Worm (Caenorhabditis elegans) whole organism, young adult: Measurements from ENCODE around the gene cdh-4.

Experiments used
- B0019.2 ChIP-seq: fragments of 200-800 bp; sonication (Bioruptor generic); conservative IDR thresholded peaks from 2 replicates; pipeline ENCODE4 v1.3.6; 2022; ENCODE audit warnings: missing genetic modification reagents, missing genetic modification characterization, missing compliant biosample characterization
- B0035.1 ChIP-seq: sonication (generic microtip); optimal IDR thresholded peaks from 2 replicates; lab custom pipeline; 2016; ENCODE audit warnings: missing genetic modification characterization, mild to moderate bottlenecking, missing compliant biosample characterization, missing genotype, missing genetic modification reagents
- B0336.3 ChIP-seq: fragments of 200-800 bp; sonication (Bioruptor generic); IDR thresholded peaks from 2 replicates; pipeline ENCODE4 v1.3.6; 2022; ENCODE audit warnings: missing genetic modification characterization, missing compliant biosample characterization
- D2030.7 ChIP-seq: fragments of 200-800 bp; sonication (Bioruptor generic); IDR thresholded peaks from 2 replicates; pipeline ENCODE4 v1.3.6; 2022; ENCODE audit warnings: missing genetic modification reagents, missing genetic modification characterization, missing compliant biosample characterization
- F10E7.11 ChIP-seq: sonication (generic microtip); optimal IDR thresholded peaks from 2 replicates; lab custom pipeline; 2017; ENCODE audit warnings: mild to moderate bottlenecking, missing genetic modification characterization, moderate library complexity, missing compliant biosample characterization
- F33H1.4 ChIP-seq: fragments of 200-800 bp; sonication (Bioruptor generic); IDR thresholded peaks from 2 replicates; pipeline ENCODE4 v1.3.6; 2022; ENCODE audit warnings: missing genetic modification reagents, missing genetic modification characterization, missing compliant biosample characterization
- F39B2.1 ChIP-seq: fragments of 200-800 bp; sonication (Bioruptor generic); IDR thresholded peaks from 2 replicates; pipeline ENCODE4 v1.3.6; 2022; ENCODE audit warnings: missing genetic modification reagents, missing genetic modification characterization, missing compliant biosample characterization
- F49E8.2 ChIP-seq: sonication (generic microtip); optimal IDR thresholded peaks from 3 replicates; lab custom pipeline; 2017; ENCODE audit warnings: missing genetic modification characterization, mild to moderate bottlenecking, missing compliant biosample characterization, antibody characterized with exemption, moderate library complexity; ENCODE audit not compliant: insufficient read depth
- K12H6.12 ChIP-seq: fragments of 200-800 bp; sonication (Bioruptor generic); optimal IDR thresholded peaks from 2 replicates; lab custom pipeline; 2018; ENCODE audit warnings: mild to moderate bottlenecking, missing genetic modification characterization, missing compliant biosample characterization
- T07F8.4 ChIP-seq: sonication (generic microtip); optimal IDR thresholded peaks from 2 replicates; lab custom pipeline; 2016; ENCODE audit warnings: mild to moderate bottlenecking, missing genetic modification characterization, moderate library complexity, missing compliant biosample characterization
- T26A5.8 ChIP-seq: sonication (generic microtip); optimal IDR thresholded peaks from 2 replicates; lab custom pipeline; 2016; ENCODE audit warnings: missing genetic modification characterization, missing compliant biosample characterization
- Y53G8AR.9 ChIP-seq: fragments of 200-800 bp; sonication (Bioruptor generic); conservative IDR thresholded peaks from 2 replicates; pipeline ENCODE4 v1.3.6; 2022; ENCODE audit warnings: missing genetic modification reagents, missing genetic modification characterization, missing compliant biosample characterization
- Y79H2A.3 ChIP-seq: fragments of 200-800 bp; sonication (Bioruptor generic); conservative IDR thresholded peaks from 2 replicates; pipeline ENCODE4 v1.3.6; 2022; ENCODE audit warnings: missing genetic modification reagents, missing genetic modification characterization, missing compliant biosample characterization
- aptf-2 ChIP-seq: fragments of 200-800 bp; sonication (Bioruptor generic); conservative IDR thresholded peaks from 2 replicates; pipeline ENCODE4 v1.3.6; 2022; ENCODE audit warnings: missing genetic modification reagents, missing genetic modification characterization, missing compliant biosample characterization
- aptf-3 ChIP-seq: fragments of 200-800 bp; sonication (Bioruptor generic); IDR thresholded peaks from 2 replicates; pipeline ENCODE4 v1.3.6; 2022; ENCODE audit warnings: missing genetic modification characterization, missing compliant biosample characterization
- atf-7 ChIP-seq: sonication (generic microtip); optimal IDR thresholded peaks from 2 replicates; lab custom pipeline; 2017; ENCODE audit warnings: mild to moderate bottlenecking, missing genetic modification characterization, missing compliant biosample characterization
- athp-1 ChIP-seq: sonication (generic microtip); optimal IDR thresholded peaks from 2 replicates; lab custom pipeline; 2017; ENCODE audit warnings: mild to moderate bottlenecking, missing genetic modification characterization, missing compliant biosample characterization
- attf-6 ChIP-seq: fragments of 200-800 bp; sonication (Bioruptor generic); IDR thresholded peaks from 2 replicates; pipeline ENCODE4 v1.3.6; 2022; ENCODE audit warnings: missing genetic modification reagents, missing genetic modification characterization, missing compliant biosample characterization
- bed-1 ChIP-seq: fragments of 200-800 bp; sonication (Bioruptor generic); IDR thresholded peaks from 2 replicates; pipeline ENCODE4 v1.3.6; 2022; ENCODE audit warnings: missing genetic modification reagents, missing genetic modification characterization, missing compliant biosample characterization
- ccch-3 ChIP-seq: fragments of 200-800 bp; sonication (Bioruptor generic); optimal IDR thresholded peaks from 2 replicates; lab custom pipeline; 2018; ENCODE audit warnings: mild to moderate bottlenecking, missing genetic modification characterization, missing compliant biosample characterization
- cebp-1 ChIP-seq, 2 experiments: fragments of 200-800 bp in 1 of 2; sonication (Bioruptor generic) in 1 of 2; sonication (generic microtip) in 1 of 2; IDR thresholded peaks in 1 of 2; optimal IDR thresholded peaks in 1 of 2; 2 replicates each; pipeline versions ENCODE4 v1.3.6 to Lab custom; 2017 to 2022; ENCODE audit warnings: missing compliant biosample characterization in 2 of 2, missing genetic modification characterization in 2 of 2, mild to moderate bottlenecking in 1 of 2, missing genetic modification reagents in 1 of 2, moderate library complexity in 1 of 2
- cebp-2 ChIP-seq: fragments of 200-800 bp; sonication (Bioruptor generic); IDR thresholded peaks from 2 replicates; pipeline ENCODE4 v1.3.6; 2022; ENCODE audit warnings: missing genetic modification characterization, missing compliant biosample characterization
- egl-44 ChIP-seq: fragments of 200-800 bp; sonication (Bioruptor generic); IDR thresholded peaks from 2 replicates; pipeline ENCODE4 v1.3.6; 2022; ENCODE audit warnings: missing genetic modification reagents, missing genetic modification characterization, missing compliant biosample characterization
- egrh-3 ChIP-seq: fragments of 200-800 bp; sonication (Bioruptor generic); IDR thresholded peaks from 2 replicates; pipeline ENCODE4 v1.3.6; 2022; ENCODE audit warnings: missing genetic modification reagents, missing genetic modification characterization, missing compliant biosample characterization
- hlh-26 ChIP-seq: fragments of 200-800 bp; sonication (Bioruptor generic); conservative IDR thresholded peaks from 2 replicates; pipeline ENCODE4 v1.3.6; 2022; ENCODE audit warnings: missing genetic modification reagents, missing genetic modification characterization, missing compliant biosample characterization
- hrde-1 ChIP-seq: sonication (generic microtip); optimal IDR thresholded peaks from 2 replicates; lab custom pipeline; 2016; ENCODE audit warnings: missing genetic modification characterization, mild to moderate bottlenecking, missing compliant biosample characterization, moderate library complexity, missing genotype, missing genetic modification reagents, borderline replicate concordance
- let-526 ChIP-seq: fragments of 200-800 bp; sonication (Bioruptor generic); IDR thresholded peaks from 2 replicates; pipeline ENCODE4 v1.3.6; 2022; ENCODE audit warnings: missing genetic modification reagents, missing genetic modification characterization, missing compliant biosample characterization
- let-607 ChIP-seq, 2 experiments: fragments of 200-800 bp in 1 of 2; sonication (Bioruptor generic) in 1 of 2; sonication (generic microtip) in 1 of 2; optimal IDR thresholded peaks; 2 replicates each; lab custom pipeline; 2016 to 2018; ENCODE audit warnings: mild to moderate bottlenecking in 2 of 2, missing compliant biosample characterization in 2 of 2, missing genetic modification characterization in 2 of 2, moderate library complexity in 2 of 2, missing genotype in 1 of 2
- lin-40 ChIP-seq: sonication (generic microtip); optimal IDR thresholded peaks from 2 replicates; lab custom pipeline; 2016; ENCODE audit warnings: missing genetic modification characterization, mild to moderate bottlenecking, missing compliant biosample characterization, missing genotype, missing genetic modification reagents
- lin-54 ChIP-seq: fragments of 200-800 bp; sonication (Bioruptor generic); optimal IDR thresholded peaks from 2 replicates; lab custom pipeline; 2018; ENCODE audit warnings: mild to moderate bottlenecking, missing genetic modification characterization, missing compliant biosample characterization
- mel-28 ChIP-seq: sonication (generic microtip); optimal IDR thresholded peaks from 2 replicates; lab custom pipeline; 2016; ENCODE audit warnings: borderline replicate concordance, mild to moderate bottlenecking, missing genetic modification characterization, missing compliant biosample characterization
- mes-4 ChIP-seq: sonication (generic microtip); optimal IDR thresholded peaks from 2 replicates; lab custom pipeline; 2016; ENCODE audit warnings: missing genotype, missing genetic modification characterization, missing compliant biosample characterization
- nhr-80 ChIP-seq: sonication (generic microtip); optimal IDR thresholded peaks from 2 replicates; lab custom pipeline; 2016; ENCODE audit warnings: missing genetic modification characterization, missing compliant biosample characterization
- nhr-90 ChIP-seq: sonication (generic microtip); optimal IDR thresholded peaks from 2 replicates; lab custom pipeline; 2016; ENCODE audit warnings: missing genotype, mild to moderate bottlenecking, missing genetic modification characterization, missing compliant biosample characterization
- rec-8 ChIP-seq, 2 experiments: sonication (generic microtip); optimal IDR thresholded peaks; 2 replicates each; lab custom pipeline; 2016; ENCODE audit warnings: mild to moderate bottlenecking in 2 of 2, missing genetic modification characterization in 2 of 2, missing genetic modification reagents in 2 of 2, missing genotype in 2 of 2, missing biosample characterization in 1 of 2, missing compliant biosample characterization in 1 of 2, moderate library complexity in 1 of 2
- rpc-1 ChIP-seq, 2 experiments: fragments of 150-350 bp in 1 of 2; sonication (generic microtip) in 1 of 2; optimal IDR thresholded peaks; 2 replicates each; lab custom pipeline; 2014 to 2018; ENCODE audit warnings: missing biosample characterization in 1 of 2, missing genetic modification characterization in 1 of 2, missing genetic modification reagents in 1 of 2, missing genotype in 1 of 2
- somi-1 ChIP-seq: fragments of 200-800 bp; sonication (Bioruptor generic); optimal IDR thresholded peaks from 2 replicates; lab custom pipeline; 2018; ENCODE audit warnings: mild to moderate bottlenecking, missing genetic modification characterization, missing compliant biosample characterization
- tbp1 ChIP-seq: fragments of 200-800 bp; sonication (Bioruptor generic); optimal IDR thresholded peaks from 2 replicates; lab custom pipeline; 2018; ENCODE audit warnings: mild to moderate bottlenecking, missing genetic modification characterization, missing compliant biosample characterization
- unc-62 ChIP-seq: fragments of 150-350 bp; optimal IDR thresholded peaks from 2 replicates; lab custom pipeline; 2014; ENCODE audit warnings: missing biosample characterization, missing genetic modification reagents, missing genetic modification characterization
- zfh-2 ChIP-seq: fragments of 200-800 bp; sonication (Bioruptor generic); conservative IDR thresholded peaks from 2 replicates; pipeline ENCODE4 v1.3.6; 2022; ENCODE audit warnings: missing genetic modification reagents, missing genetic modification characterization, missing compliant biosample characterization
- ztf-22 ChIP-seq: fragments of 200-800 bp; sonication (Bioruptor generic); optimal IDR thresholded peaks from 2 replicates; lab custom pipeline; 2018; ENCODE audit warnings: mild to moderate bottlenecking, missing genetic modification characterization, moderate library complexity, missing compliant biosample characterization
- ztf-26 ChIP-seq: sonication (generic microtip); optimal IDR thresholded peaks from 2 replicates; lab custom pipeline; 2017; ENCODE audit warnings: missing genetic modification characterization, missing compliant biosample characterization
- ztf-28 ChIP-seq: fragments of 200-800 bp; sonication (Bioruptor generic); IDR thresholded peaks from 2 replicates; pipeline ENCODE4 v1.3.6; 2022; ENCODE audit warnings: missing genetic modification reagents, missing genetic modification characterization, missing compliant biosample characterization
- ztf-6 ChIP-seq: fragments of 200-800 bp; sonication (Bioruptor generic); IDR thresholded peaks from 2 replicates; pipeline ENCODE4 v1.3.6; 2022; ENCODE audit warnings: missing genetic modification reagents, missing genetic modification characterization, missing compliant biosample characterization

cdh-4 gene

DNA sequence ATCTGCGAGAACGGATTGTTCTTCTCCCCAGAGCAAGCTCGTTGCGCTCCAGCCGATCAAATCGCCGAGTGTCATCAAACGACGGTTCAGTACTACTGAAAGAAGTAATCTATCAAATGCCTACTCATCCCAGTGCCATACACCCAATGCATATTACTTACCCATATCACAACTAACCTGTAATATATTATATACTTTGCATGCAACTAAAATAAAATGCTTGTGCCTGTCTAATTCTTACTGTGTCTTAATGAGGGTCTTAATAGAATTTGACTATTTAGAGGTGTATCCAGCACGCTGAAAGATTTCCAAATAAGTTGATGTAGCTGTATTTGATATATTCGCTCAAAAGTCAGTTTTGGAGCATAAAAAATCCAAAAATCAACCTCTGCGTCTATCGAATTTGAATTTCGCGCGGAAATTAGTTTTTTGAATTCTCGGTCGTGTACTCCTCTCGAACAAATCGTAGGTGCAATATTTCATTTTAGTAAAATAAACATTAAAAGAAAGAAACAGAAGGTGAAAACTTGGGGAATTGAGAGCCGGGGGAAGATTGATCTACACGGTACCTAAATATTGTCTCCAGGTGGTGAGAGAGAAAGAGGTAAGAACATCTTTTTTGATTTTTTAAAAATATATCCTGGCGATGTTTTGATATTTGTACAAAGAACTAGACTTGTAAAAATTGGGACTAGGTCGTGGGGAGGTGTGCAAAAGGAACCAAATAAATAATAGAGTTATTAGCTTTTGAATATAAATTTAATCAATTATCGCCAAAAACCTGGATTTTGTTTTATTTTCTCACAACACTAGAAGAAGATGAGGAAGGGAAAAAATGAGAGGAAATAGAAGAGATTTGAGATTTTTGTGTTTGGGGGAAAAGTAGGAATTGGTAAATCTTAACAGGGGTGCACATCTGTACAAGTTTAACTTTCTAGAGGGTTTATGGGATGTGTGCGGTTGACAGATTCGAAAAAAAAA lies 28.7 kb upstream of the cdh-4 start (continued):
- peak; percentile 10 for TF ChIP-seq F10E7.11 (tag; lab: Kevin White, UChicago)
- no peak for TF ChIP-seq ztf-22 (GFP tag; lab: Kevin White, UChicago)
- TF ChIP-seq F39B2.1 (GFP tag; lab: Robert Waterston, UW): no peak
- TF ChIP-seq nhr-90 (tag; lab: Kevin White, UChicago): no peak
- 0 out of 2 replicates have a peak, but pooled peaks have one; percentile 41 for TF ChIP-seq aptf-2
- peak; percentile 74 for TF ChIP-seq F49E8.2 (tag; lab: Kevin White, UChicago)
- no peak for TF ChIP-seq T07F8.4
- TF ChIP-seq mes-4 (tag; lab: Kevin White, UChicago): peak; percentile 28
- no peak for TF ChIP-seq nhr-80
- TF ChIP-seq athp-1 (tag; lab: Kevin White, UChicago): peak; percentile 92
- no peak for TF ChIP-seq bed-1 (GFP tag; lab: Robert Waterston, UW)
- 0 out of 2 replicates have a peak, but pooled peaks have one; percentile 6 for TF ChIP-seq ztf-28 (GFP tag; lab: Robert Waterston, UW)
- peak; percentile 9; the same call in 1 of the 2 replicates for TF ChIP-seq cebp-2 (GFP tag; lab: Robert Waterston, UW)
- TF ChIP-seq cebp-1 (GFP tag; IDR thresholded peaks at IDR 0.05; lab: Robert Waterston, UW): no peak
- peak; percentile 73 for TF ChIP-seq cebp-1 (tag; optimal IDR thresholded peaks at IDR 0.05; lab: Kevin White, UChicago)
- no peak for TF ChIP-seq egrh-3 (GFP tag; lab: Robert Waterston, UW)
- no peak for TF ChIP-seq somi-1
- peak; percentile 69 for TF ChIP-seq Y79H2A.3 (GFP tag; lab: Robert Waterston, UW)
- no peak for TF ChIP-seq rec-8 (tag; optimal IDR thresholded peaks at IDR 0.05; lab: Kevin White, UChicago)
- no peak for TF ChIP-seq zfh-2 (GFP tag; lab: Robert Waterston, UW)
- no peak for TF ChIP-seq aptf-3 (GFP tag; lab: Robert Waterston, UW)
- peak; percentile 48 for TF ChIP-seq lin-40 (tag; lab: Kevin White, UChicago)
- TF ChIP-seq K12H6.12 (tag; lab: Kevin White, UChicago): peak; percentile 48
- TF ChIP-seq attf-6: peak; percentile 79
- TF ChIP-seq tbp1 (GFP tag; lab: Kevin White, UChicago): peak; percentile 43
- TF ChIP-seq atf-7 (tag; lab: Kevin White, UChicago): peak; percentile 95
- peak; percentile 82 for TF ChIP-seq lin-54 (GFP tag; lab: Kevin White, UChicago)
- TF ChIP-seq B0336.3 (GFP tag; lab: Robert Waterston, UW): peak; percentile 95
- peak; percentile 52 for TF ChIP-seq let-526
- no peak for TF ChIP-seq unc-62 (GFP tag; lab: Kevin White, UChicago)
- TF ChIP-seq hrde-1 (tag; lab: Kevin White, UChicago): peak; percentile 97
- TF ChIP-seq ztf-6 (GFP tag; lab: Robert Waterston, UW): no peak
- peak; percentile 47 for TF ChIP-seq F33H1.4
- TF ChIP-seq T26A5.8 (tag; lab: Kevin White, UChicago): peak; percentile 50
- no peak for TF ChIP-seq B0019.2 (GFP tag; lab: Robert Waterston, UW)
- 0 out of 2 replicates have a peak, but pooled peaks have one; percentile 7 for TF ChIP-seq egl-44
- no peak for TF ChIP-seq hlh-26 (GFP tag; lab: Robert Waterston, UW)
- peak; percentile 78; the same call in 1 of the 2 replicates for TF ChIP-seq D2030.7 (GFP tag; lab: Robert Waterston, UW)
- TF ChIP-seq rpc-1 (optimal IDR thresholded peaks at IDR 0.05; lab: Kevin White, UChicago): no peak
- TF ChIP-seq rpc-1 (tag; optimal IDR thresholded peaks at IDR 0.05; lab: Kevin White, UChicago): no peak
- TF ChIP-seq let-607 (tag; optimal IDR thresholded peaks at IDR 0.05; lab: Kevin White, UChicago): peak in 1 of 2 experiments; percentile 44
- peak; percentile 40 for TF ChIP-seq ztf-26
- TF ChIP-seq B0035.1 (tag; lab: Kevin White, UChicago): no peak
- TF ChIP-seq ccch-3 (GFP tag; lab: Kevin White, UChicago): no peak
- TF ChIP-seq Y53G8AR.9: peak; percentile 86
- no peak for TF ChIP-seq mel-28 (tag; lab: Kevin White, UChicago)
